Worm (Caenorhabditis elegans) whole organism, L2 larva: Measurements from ENCODE around the gene vha-11.

Source experiments
- F13H6.1 ChIP-seq: sonication (generic microtip); optimal IDR thresholded peaks from 2 replicates; lab custom pipeline; 2016; ENCODE audit warnings: missing genetic modification characterization, missing compliant biosample characterization
- R02D3.7 ChIP-seq: fragments of 150-350 bp; optimal IDR thresholded peaks from 2 replicates; lab custom pipeline; 2014; ENCODE audit warnings: missing biosample characterization, missing genetic modification characterization
- Y55F3AM.14 ChIP-seq: fragments of 200-800 bp; sonication (Bioruptor generic); optimal IDR thresholded peaks from 2 replicates; lab custom pipeline; 2018; ENCODE audit warnings: mild to moderate bottlenecking, missing genetic modification characterization, missing compliant biosample characterization
- alr-1 ChIP-seq: fragments of 150-350 bp; optimal IDR thresholded peaks from 2 replicates; lab custom pipeline; 2014; ENCODE audit warnings: missing biosample characterization, missing genetic modification characterization
- blmp-1 ChIP-seq: sonication (generic microtip); optimal IDR thresholded peaks from 2 replicates; lab custom pipeline; 2017; ENCODE audit warnings: missing genetic modification characterization, mild to moderate bottlenecking, missing compliant biosample characterization, antibody characterized with exemption, moderate library complexity; ENCODE audit not compliant: insufficient read depth
- ceh-82 ChIP-seq: fragments of 150-350 bp; optimal IDR thresholded peaks from 2 replicates; lab custom pipeline; 2014; ENCODE audit warnings: missing biosample characterization, missing genetic modification characterization
- crh-2 ChIP-seq: sonication (generic microtip); optimal IDR thresholded peaks from 2 replicates; lab custom pipeline; 2017; ENCODE audit warnings: missing biosample characterization, missing genetic modification characterization
- dmd-4 ChIP-seq: sonication (generic microtip); optimal IDR thresholded peaks from 2 replicates; lab custom pipeline; 2017; ENCODE audit warnings: missing biosample characterization, missing genetic modification characterization
- egl-27 ChIP-seq: sonication (generic microtip); optimal IDR thresholded peaks from 3 replicates; lab custom pipeline; 2017; ENCODE audit warnings: missing biosample characterization, missing genetic modification reagents, missing genetic modification characterization
- elt-1 ChIP-seq: fragments of 150-350 bp; optimal IDR thresholded peaks from 2 replicates; lab custom pipeline; 2014; ENCODE audit warnings: missing biosample characterization, missing genetic modification characterization
- fos-1 ChIP-seq: fragments of 150-350 bp; optimal IDR thresholded peaks from 2 replicates; lab custom pipeline; 2014; ENCODE audit warnings: missing biosample characterization, missing genetic modification characterization
- gmeb-1 ChIP-seq: fragments of 150-350 bp; optimal IDR thresholded peaks from 2 replicates; lab custom pipeline; 2014; ENCODE audit warnings: missing biosample characterization, missing genetic modification characterization
- lin-11 ChIP-seq: fragments of 150-350 bp; sonication (generic microtip); optimal IDR thresholded peaks from 2 replicates; lab custom pipeline; 2014; ENCODE audit warnings: missing biosample characterization, missing genetic modification characterization, inconsistent platforms, mixed read lengths
- lin-13 ChIP-seq: fragments of 150-350 bp; optimal IDR thresholded peaks from 2 replicates; lab custom pipeline; 2014; ENCODE audit warnings: missing biosample characterization, missing genetic modification reagents, missing genetic modification characterization
- lin-39 ChIP-seq: fragments of 150-350 bp; optimal IDR thresholded peaks from 2 replicates; lab custom pipeline; 2014; ENCODE audit warnings: missing biosample characterization, missing genetic modification reagents, missing genetic modification characterization
- mab-5 ChIP-seq: fragments of 150-350 bp; optimal IDR thresholded peaks from 2 replicates; lab custom pipeline; 2014; ENCODE audit warnings: missing biosample characterization, missing genetic modification characterization
- mbf-1 ChIP-seq: sonication (generic microtip); optimal IDR thresholded peaks from 2 replicates; lab custom pipeline; 2017; ENCODE audit warnings: missing biosample characterization, missing genetic modification characterization
- mdl-1 ChIP-seq, 2 experiments: fragments of 150-350 bp in 1 of 2; sonication (generic microtip) in 1 of 2; optimal IDR thresholded peaks; 2 replicates each; lab custom pipeline; 2017; ENCODE audit warnings: missing biosample characterization in 2 of 2, missing genetic modification characterization in 2 of 2
- nhr-10 ChIP-seq: sonication (generic microtip); optimal IDR thresholded peaks from 2 replicates; lab custom pipeline; 2017; ENCODE audit warnings: missing biosample characterization, missing genetic modification characterization
- nhr-11 ChIP-seq: fragments of 150-350 bp; optimal IDR thresholded peaks from 2 replicates; lab custom pipeline; 2014; ENCODE audit warnings: missing biosample characterization, missing genetic modification characterization
- nhr-12 ChIP-seq: fragments of 150-350 bp; optimal IDR thresholded peaks from 2 replicates; lab custom pipeline; 2014; ENCODE audit warnings: missing biosample characterization, missing genetic modification characterization
- nhr-21 ChIP-seq: fragments of 150-350 bp; optimal IDR thresholded peaks from 2 replicates; lab custom pipeline; 2014; ENCODE audit warnings: missing biosample characterization, missing genetic modification characterization
- nhr-23 ChIP-seq: fragments of 150-350 bp; optimal IDR thresholded peaks from 2 replicates; lab custom pipeline; 2014; ENCODE audit warnings: missing biosample characterization, missing genetic modification reagents, missing genetic modification characterization
- nhr-237 ChIP-seq: fragments of 150-350 bp; optimal IDR thresholded peaks from 2 replicates; lab custom pipeline; 2014; ENCODE audit warnings: missing biosample characterization, missing genetic modification characterization
- nhr-25 ChIP-seq: fragments of 150-350 bp; sonication (generic microtip); optimal IDR thresholded peaks from 3 replicates; lab custom pipeline; 2014; ENCODE audit warnings: missing biosample characterization, missing genetic modification characterization
- peb-1 ChIP-seq: fragments of 150-350 bp; optimal IDR thresholded peaks from 2 replicates; lab custom pipeline; 2014; ENCODE audit warnings: missing biosample characterization, missing genetic modification characterization
- sem-4 ChIP-seq: fragments of 150-350 bp; optimal IDR thresholded peaks from 2 replicates; lab custom pipeline; 2014; ENCODE audit warnings: missing biosample characterization, missing genetic modification reagents, missing genetic modification characterization
- skn-1 ChIP-seq: sonication (generic microtip); optimal IDR thresholded peaks from 2 replicates; lab custom pipeline; 2017; ENCODE audit warnings: missing biosample characterization, missing genetic modification characterization
- sma-9 ChIP-seq, 2 experiments: fragments of 150-350 bp in 1 of 2; sonication (generic microtip) in 1 of 2; optimal IDR thresholded peaks; 2 replicates each; lab custom pipeline; 2014 to 2016; ENCODE audit warnings: missing genetic modification characterization in 2 of 2, mild to moderate bottlenecking in 1 of 2, missing biosample characterization in 1 of 2, missing compliant biosample characterization in 1 of 2, missing genetic modification reagents in 1 of 2, moderate library complexity in 1 of 2
- snpc-4 ChIP-seq: fragments of 150-350 bp; optimal IDR thresholded peaks from 2 replicates; lab custom pipeline; 2014; ENCODE audit warnings: missing biosample characterization, missing genetic modification characterization
- unc-39 ChIP-seq: fragments of 150-350 bp; optimal IDR thresholded peaks from 2 replicates; lab custom pipeline; 2014; ENCODE audit warnings: missing biosample characterization, missing genetic modification characterization
- unc-55 ChIP-seq: fragments of 150-350 bp; sonication (generic microtip); optimal IDR thresholded peaks from 3 replicates; lab custom pipeline; 2014; ENCODE audit warnings: missing biosample characterization, missing genetic modification reagents, missing genetic modification characterization
- unc-62 ChIP-seq: fragments of 150-350 bp; optimal IDR thresholded peaks from 2 replicates; lab custom pipeline; 2014; ENCODE audit warnings: missing biosample characterization, missing genetic modification reagents, missing genetic modification characterization
- zag-1 ChIP-seq: fragments of 150-350 bp; optimal IDR thresholded peaks from 2 replicates; lab custom pipeline; 2014; ENCODE audit warnings: missing biosample characterization, missing genetic modification characterization
- ztf-11 ChIP-seq: sonication (generic microtip); optimal IDR thresholded peaks from 2 replicates; lab custom pipeline; 2017; ENCODE audit warnings: missing biosample characterization, missing genetic modification characterization

vha-11 gene

DNA sequence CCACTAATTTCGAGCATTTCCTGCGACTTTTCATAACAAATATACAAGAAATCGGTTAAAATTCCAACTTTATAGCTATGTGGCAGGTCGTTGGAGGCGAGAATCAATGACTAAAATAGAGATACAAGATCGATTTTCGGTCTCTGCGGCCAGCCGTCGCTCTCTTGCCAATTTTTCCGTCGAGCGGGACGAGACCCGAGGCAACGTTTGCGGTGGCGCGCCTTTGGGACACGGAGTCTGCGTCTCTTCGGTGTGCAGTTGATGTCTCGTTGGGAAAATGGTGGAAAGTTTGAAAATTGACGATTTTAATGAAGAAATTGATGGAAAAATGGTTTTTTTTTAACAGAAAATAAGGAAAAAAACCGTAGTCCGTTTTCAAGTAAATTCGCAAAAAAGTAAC lies 2.4 kb upstream of the vha-11 start (continued):
- TF ChIP-seq skn-1 (tag; lab: Kevin White, UChicago) (no peak), unc-39 (tag; lab: Kevin White, UChicago) (no peak), nhr-237 (tag; lab: Kevin White, UChicago) (no peak), sem-4 (tag; lab: Kevin White, UChicago) (peak; percentile 11), lin-11 (no peak), sma-9 (GFP tag; optimal IDR thresholded peaks at IDR 0.05; lab: Kevin White, UChicago) (no peak), sma-9 (tag; optimal IDR thresholded peaks at IDR 0.05; lab: Kevin White, UChicago) (no peak), gmeb-1 (peak; percentile 63), elt-1 (tag; lab: Kevin White, UChicago) (no peak), nhr-12 (tag; lab: Kevin White, UChicago) (no peak), unc-55 (GFP tag; lab: Kevin White, UChicago) (peak; percentile 57), crh-2 (tag; lab: Kevin White, UChicago) (peak; percentile 84), mdl-1 (tag; optimal IDR thresholded peaks at IDR 0.05; lab: Kevin White, UChicago) (no peak), blmp-1 (tag; lab: Kevin White, UChicago) (no peak), lin-39 (tag; lab: Kevin White, UChicago) (no peak), ztf-11 (no peak), lin-13 (GFP tag; lab: Kevin White, UChicago) (peak; percentile 34), peb-1 (tag; lab: Kevin White, UChicago) (no peak), fos-1 (tag; lab: Kevin White, UChicago) (peak; percentile 76), nhr-11 (tag; lab: Kevin White, UChicago) (no peak), zag-1 (tag; lab: Kevin White, UChicago) (peak; percentile 8), mab-5 (tag; lab: Kevin White, UChicago) (no peak), nhr-25 (tag; lab: Kevin White, UChicago) (no peak), unc-62 (GFP tag; lab: Kevin White, UChicago) (no peak), nhr-21 (tag; lab: Kevin White, UChicago) (no peak)

DNA sequence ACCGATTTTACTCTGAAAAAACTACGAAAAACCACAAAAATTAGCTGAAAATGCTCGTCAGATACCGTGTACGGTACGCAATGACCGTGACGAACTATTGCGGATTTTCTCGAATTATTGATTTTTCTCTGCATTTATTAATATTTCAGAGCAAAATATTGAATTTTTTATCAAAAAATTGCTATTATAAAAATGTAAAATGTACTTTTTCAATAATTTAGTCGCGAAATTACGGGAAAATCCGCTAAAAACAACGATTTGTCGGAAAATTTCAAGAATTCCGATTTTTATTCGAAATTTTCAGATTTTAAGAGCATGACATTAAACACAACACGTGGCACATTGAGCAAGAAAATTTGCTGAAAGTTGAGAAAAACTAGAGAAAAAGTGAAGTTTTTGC lies 1.9 kb upstream of the vha-11 start, which contains the start of gene Y38F2AL.12:
Gene Y38F2AL.12 (plus strand): TSS at position 301 of the 400 bp plus-strand sequence.
- TF ChIP-seq fos-1 (tag; lab: Kevin White, UChicago): no peak
- TF ChIP-seq snpc-4 (tag; lab: Kevin White, UChicago): no peak
- no peak for TF ChIP-seq F13H6.1
- TF ChIP-seq Y55F3AM.14 (GFP tag; lab: Kevin White, UChicago): no peak
- no peak for TF ChIP-seq dmd-4 (tag; lab: Kevin White, UChicago)
- no peak for TF ChIP-seq lin-13 (GFP tag; lab: Kevin White, UChicago)
- TF ChIP-seq, all 48 proteins: peak for 0

DNA sequence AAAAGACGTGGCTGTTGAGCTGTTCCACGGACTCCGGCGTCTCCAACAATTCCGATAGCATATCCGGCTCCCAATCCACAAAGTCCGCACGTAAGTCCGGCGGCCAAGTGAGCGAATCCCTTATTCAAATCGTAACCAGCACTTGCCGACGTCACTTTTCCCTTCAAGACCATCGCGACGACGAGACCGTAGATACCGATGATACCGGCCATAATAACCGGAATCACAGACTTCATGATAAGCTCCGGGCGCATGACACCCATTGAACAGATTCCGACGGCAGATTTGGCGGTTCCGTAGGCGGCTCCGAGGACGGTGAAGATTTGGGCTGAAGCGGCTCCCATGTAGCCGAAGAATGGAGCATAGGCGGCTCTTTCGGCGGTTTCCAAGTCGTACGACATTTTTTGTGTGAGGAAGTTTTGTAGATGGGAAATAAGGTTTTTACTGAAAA lies 1.2 kb upstream of the vha-11 start, which contains the start of gene vha-3:
Gene vha-3 (minus strand): TSS at position 401 of the 451 bp plus-strand sequence.
- TF ChIP-seq alr-1: no peak
- no peak for TF ChIP-seq R02D3.7 (tag; lab: Kevin White, UChicago)
- no peak for TF ChIP-seq F13H6.1
- no peak for TF ChIP-seq peb-1 (tag; lab: Kevin White, UChicago)
- no peak for TF ChIP-seq nhr-10

DNA sequence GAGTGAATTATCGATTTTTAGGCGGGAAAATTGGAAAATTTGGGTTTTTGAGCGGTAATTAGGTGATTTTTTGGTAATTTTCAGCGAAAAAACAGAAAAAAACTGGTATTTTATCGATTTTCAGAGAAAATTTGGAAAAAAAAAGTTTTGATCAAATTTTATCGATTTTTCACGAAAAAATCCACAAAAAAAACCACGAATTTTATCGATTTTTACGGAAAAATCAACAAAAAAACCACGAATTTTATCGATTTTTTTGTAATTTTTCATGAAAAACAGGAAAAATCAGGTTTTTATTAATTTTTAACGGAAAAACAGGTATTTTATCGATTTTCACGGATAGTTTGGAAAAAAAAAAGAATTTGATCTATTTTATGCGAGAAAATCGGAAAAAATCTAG lies 495 bp upstream of the vha-11 start:
- TF ChIP-seq nhr-23 (tag; lab: Kevin White, UChicago) (no peak), nhr-25 (tag; lab: Kevin White, UChicago) (peak; percentile 13), elt-1 (tag; lab: Kevin White, UChicago) (no peak), nhr-11 (tag; lab: Kevin White, UChicago) (no peak), mbf-1 (no peak), ceh-82 (tag; lab: Kevin White, UChicago) (no peak), egl-27 (tag; lab: Kevin White, UChicago) (no peak), nhr-237 (tag; lab: Kevin White, UChicago) (no peak), Y55F3AM.14 (GFP tag; lab: Kevin White, UChicago) (no peak)
